Worm (Caenorhabditis elegans) whole organism, mixed stage, embryonic: ENCODE results near the gene twk-7.

Experiments
- M03D4.4 ChIP-seq: sonication (generic microtip); optimal IDR thresholded peaks from 2 replicates; lab custom pipeline; 2017; ENCODE audit warnings: mild to moderate bottlenecking, missing genetic modification characterization, missing compliant biosample characterization
- bed-3 ChIP-seq: fragments of 200-800 bp; sonication (Bioruptor generic); optimal IDR thresholded peaks from 3 replicates; lab custom pipeline; 2018; ENCODE audit warnings: mild to moderate bottlenecking, missing genetic modification characterization, moderate library complexity, missing compliant biosample characterization
- blmp-1 ChIP-seq: fragments of 150-350 bp; optimal IDR thresholded peaks from 2 replicates; lab custom pipeline; 2014; ENCODE audit warnings: missing biosample characterization, missing genetic modification characterization
- ceh-39 ChIP-seq: fragments of 150-350 bp; optimal IDR thresholded peaks from 2 replicates; lab custom pipeline; 2014; ENCODE audit warnings: missing biosample characterization, missing genetic modification characterization
- ceh-43 ChIP-seq: fragments of 200-800 bp; sonication (Bioruptor generic); optimal IDR thresholded peaks from 2 replicates; lab custom pipeline; 2018; ENCODE audit warnings: mild to moderate bottlenecking, missing genetic modification characterization, moderate library complexity, missing compliant biosample characterization
- ceh-83 ChIP-seq: fragments of 200-800 bp; sonication (Bioruptor generic); optimal IDR thresholded peaks from 2 replicates; lab custom pipeline; 2018; ENCODE audit warnings: mild to moderate bottlenecking, missing genetic modification characterization, missing compliant biosample characterization
- ces-1 ChIP-seq: fragments of 150-350 bp; optimal IDR thresholded peaks from 2 replicates; lab custom pipeline; 2014; ENCODE audit warnings: missing biosample characterization, missing genetic modification reagents, missing genetic modification characterization
- cnd-1 ChIP-seq: fragments of 200-800 bp; sonication (Bioruptor generic); optimal IDR thresholded peaks from 2 replicates; lab custom pipeline; 2018; ENCODE audit warnings: mild to moderate bottlenecking, missing genetic modification characterization, missing compliant biosample characterization
- elt-1 ChIP-seq: sonication (generic microtip); optimal IDR thresholded peaks from 2 replicates; lab custom pipeline; 2017; ENCODE audit warnings: missing genetic modification characterization, mild to moderate bottlenecking, missing compliant biosample characterization, antibody characterized with exemption, moderate library complexity, borderline replicate concordance; ENCODE audit not compliant: insufficient read depth
- flh-1 ChIP-seq: fragments of 200-800 bp; sonication (Bioruptor generic); optimal IDR thresholded peaks from 2 replicates; lab custom pipeline; 2018; ENCODE audit warnings: mild to moderate bottlenecking, missing genetic modification characterization, moderate library complexity, missing compliant biosample characterization
- ham-2 ChIP-seq: fragments of 200-800 bp; sonication (Bioruptor generic); optimal IDR thresholded peaks from 2 replicates; lab custom pipeline; 2018; ENCODE audit warnings: mild to moderate bottlenecking, missing genetic modification characterization, missing compliant biosample characterization
- hlh-1 ChIP-seq: fragments of 150-350 bp; optimal IDR thresholded peaks from 2 replicates; lab custom pipeline; 2014; ENCODE audit warnings: missing biosample characterization, missing genetic modification reagents, missing genetic modification characterization
- lin-13 ChIP-seq: fragments of 150-350 bp; optimal IDR thresholded peaks from 2 replicates; lab custom pipeline; 2014; ENCODE audit warnings: missing biosample characterization, missing genetic modification characterization
- lin-32 ChIP-seq: fragments of 200-800 bp; sonication (Bioruptor generic); optimal IDR thresholded peaks from 2 replicates; lab custom pipeline; 2018; ENCODE audit warnings: mild to moderate bottlenecking, missing genetic modification characterization, missing compliant biosample characterization
- lsy-2 ChIP-seq: fragments of 150-350 bp; optimal IDR thresholded peaks from 2 replicates; lab custom pipeline; 2014; ENCODE audit warnings: missing biosample characterization, missing genetic modification characterization
- mab-5 ChIP-seq: fragments of 150-350 bp; optimal IDR thresholded peaks from 2 replicates; lab custom pipeline; 2014; ENCODE audit warnings: missing biosample characterization, missing genetic modification characterization
- mep-1 ChIP-seq: fragments of 150-350 bp; optimal IDR thresholded peaks from 2 replicates; lab custom pipeline; 2017; ENCODE audit warnings: missing biosample characterization, missing genetic modification reagents, missing genetic modification characterization, inconsistent platforms
- nhr-12 ChIP-seq: fragments of 150-350 bp; optimal IDR thresholded peaks from 2 replicates; lab custom pipeline; 2014; ENCODE audit warnings: missing biosample characterization, missing genetic modification characterization
- nhr-2 ChIP-seq: fragments of 150-350 bp; optimal IDR thresholded peaks from 2 replicates; lab custom pipeline; 2014; ENCODE audit warnings: missing biosample characterization, missing genetic modification characterization
- sem-2 ChIP-seq: fragments of 200-800 bp; sonication (Bioruptor generic); optimal IDR thresholded peaks from 2 replicates; lab custom pipeline; 2018; ENCODE audit warnings: mild to moderate bottlenecking, missing genetic modification characterization, missing compliant biosample characterization
- snpc-4 ChIP-seq: fragments of 150-350 bp; optimal IDR thresholded peaks from 2 replicates; lab custom pipeline; 2014; ENCODE audit warnings: missing biosample characterization, missing genetic modification characterization
- tbx-8 ChIP-seq: fragments of 200-800 bp; sonication (Bioruptor generic); optimal IDR thresholded peaks from 2 replicates; lab custom pipeline; 2018; ENCODE audit warnings: mild to moderate bottlenecking, missing genetic modification characterization, moderate library complexity, missing compliant biosample characterization
- unc-120 ChIP-seq: sonication (generic microtip); optimal IDR thresholded peaks from 2 replicates; lab custom pipeline; 2017; ENCODE audit warnings: missing genetic modification characterization, missing compliant biosample characterization; ENCODE audit not compliant: poor library complexity, severe bottlenecking
- unc-39 ChIP-seq: fragments of 150-350 bp; optimal IDR thresholded peaks from 2 replicates; lab custom pipeline; 2014; ENCODE audit warnings: missing biosample characterization, missing genetic modification characterization
- unc-62 ChIP-seq: fragments of 150-350 bp; optimal IDR thresholded peaks from 2 replicates; lab custom pipeline; 2014; ENCODE audit warnings: missing biosample characterization, missing genetic modification reagents, missing genetic modification characterization
- zip-8 ChIP-seq: fragments of 150-350 bp; optimal IDR thresholded peaks from 2 replicates; lab custom pipeline; 2014; ENCODE audit warnings: missing biosample characterization, missing genetic modification characterization
- ztf-11 ChIP-seq: fragments of 150-350 bp; optimal IDR thresholded peaks from 2 replicates; lab custom pipeline; 2014; ENCODE audit warnings: missing biosample characterization, missing genetic modification characterization

The twk-7 gene

ce11 chrIII:8602148-8602547 is 41.4 kb downstream of the twk-7 start:
- TF ChIP-seq blmp-1 (peak; percentile 56), ces-1 (no peak), zip-8 (tag; lab: Kevin White, UChicago) (peak; percentile 33), M03D4.4 (tag; lab: Kevin White, UChicago) (no peak), ham-2 (GFP tag; lab: Kevin White, UChicago) (peak; percentile 95)
- TF ChIP-seq, all 35 proteins: peak for 3

- peak; percentile 88 for TF ChIP-seq ham-2 (GFP tag; lab: Kevin White, UChicago)
- no peak for TF ChIP-seq lsy-2 (tag; lab: Kevin White, UChicago)
- no peak for TF ChIP-seq snpc-4 (tag; lab: Kevin White, UChicago)
These were observed 44.6 kb downstream of the twk-7 start for ce11 chrIII:8598961-8599360.

- TF ChIP-seq ceh-43 (GFP tag; lab: Kevin White, UChicago) (no peak), hlh-1 (no peak), ztf-11 (tag; lab: Kevin White, UChicago) (no peak), tbx-8 (no peak), ces-1 (no peak), zip-8 (tag; lab: Kevin White, UChicago) (no peak), nhr-2 (tag; lab: Kevin White, UChicago) (no peak), ceh-83 (GFP tag; lab: Kevin White, UChicago) (no peak), unc-62 (GFP tag; lab: Kevin White, UChicago) (no peak), snpc-4 (tag; lab: Kevin White, UChicago) (no peak), ham-2 (GFP tag; lab: Kevin White, UChicago) (no peak), unc-39 (tag; lab: Kevin White, UChicago) (no peak), lin-13 (tag; lab: Kevin White, UChicago) (no peak), lin-32 (no peak), nhr-12 (tag; lab: Kevin White, UChicago) (no peak)
These were observed 45.8 kb downstream of the twk-7 start, which contains the start of gene ztf-30 for ce11 chrIII:8597770-8598169. Gene ztf-30 (minus strand): TSS chrIII:8597870.

ce11 chrIII:8596692-8597091 is 46.8 kb downstream of the twk-7 start:
- no peak for TF ChIP-seq unc-120
- TF ChIP-seq blmp-1 = peak; percentile 73
- no peak for TF ChIP-seq tbx-8
- TF ChIP-seq ces-1 = peak; percentile 27
- peak; percentile 70 for TF ChIP-seq zip-8 (tag; lab: Kevin White, UChicago)
- no peak for TF ChIP-seq nhr-12 (tag; lab: Kevin White, UChicago)
- TF ChIP-seq ham-2 (GFP tag; lab: Kevin White, UChicago) = peak; percentile 73
- TF ChIP-seq, all 35 proteins: peak for 4

DNA sequence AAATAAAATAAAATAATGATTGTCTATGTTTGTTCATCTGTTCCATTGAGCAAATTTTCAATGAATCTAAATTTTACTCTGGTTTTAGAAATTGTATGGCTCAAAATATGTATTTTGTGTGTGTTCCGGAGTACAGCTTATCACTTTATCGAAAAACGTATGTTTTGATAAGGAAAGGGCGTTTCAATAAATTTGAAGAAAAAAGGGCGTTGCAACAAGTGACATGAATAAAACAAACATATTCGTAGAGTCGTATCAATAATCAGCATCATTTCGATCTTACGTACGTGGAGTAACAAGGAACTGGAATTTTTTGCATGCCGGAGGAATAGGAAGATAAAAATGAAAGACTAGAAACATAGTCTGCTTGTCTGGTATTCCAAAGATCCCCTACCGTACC is 49.5 kb downstream of the twk-7 start:
- TF ChIP-seq sem-2 (GFP tag; lab: Kevin White, UChicago) (no peak), blmp-1 (no peak), elt-1 (no peak), ceh-39 (no peak), hlh-1 (no peak), snpc-4 (tag; lab: Kevin White, UChicago) (no peak), zip-8 (tag; lab: Kevin White, UChicago) (no peak), lin-13 (tag; lab: Kevin White, UChicago) (no peak), flh-1 (GFP tag; lab: Kevin White, UChicago) (no peak), M03D4.4 (tag; lab: Kevin White, UChicago) (no peak), unc-39 (tag; lab: Kevin White, UChicago) (no peak), cnd-1 (tag; lab: Kevin White, UChicago) (no peak), nhr-12 (tag; lab: Kevin White, UChicago) (no peak), ceh-83 (GFP tag; lab: Kevin White, UChicago) (no peak), tbx-8 (no peak), mab-5 (tag; lab: Kevin White, UChicago) (no peak), mep-1 (tag; lab: Kevin White, UChicago) (no peak), ham-2 (GFP tag; lab: Kevin White, UChicago) (no peak), bed-3 (no peak)

- no peak for TF ChIP-seq bed-3
- no peak for TF ChIP-seq flh-1 (GFP tag; lab: Kevin White, UChicago)
- TF ChIP-seq elt-1 = no peak
- TF ChIP-seq ces-1 = no peak
- TF ChIP-seq mab-5 (tag; lab: Kevin White, UChicago) = no peak
These were observed 49.9 kb downstream of the twk-7 start, which contains the start of gene C06E1.7 for ce11 chrIII:8593620-8594019. Gene C06E1.7 (minus strand): TSS chrIII:8593720.
